Worm (Caenorhabditis elegans) whole organism, L3 larva: ENCODE data around the gene abu-9.

ENCODE experiments used
- ceh-28 ChIP-seq: fragments of 150-350 bp; optimal IDR thresholded peaks from 2 replicates; lab custom pipeline; 2014; ENCODE audit warnings: missing biosample characterization, missing genetic modification reagents, missing genetic modification characterization
- ceh-9 ChIP-seq: sonication (generic microtip); optimal IDR thresholded peaks from 2 replicates; lab custom pipeline; 2018; ENCODE audit warnings: missing biosample characterization, missing genetic modification characterization
- elt-1 ChIP-seq: fragments of 150-350 bp; optimal IDR thresholded peaks from 2 replicates; lab custom pipeline; 2014; ENCODE audit warnings: missing biosample characterization, missing genetic modification characterization
- nhr-11 ChIP-seq: fragments of 150-350 bp; optimal IDR thresholded peaks from 2 replicates; lab custom pipeline; 2014; ENCODE audit warnings: missing biosample characterization, missing genetic modification characterization
- nhr-23 ChIP-seq: fragments of 150-350 bp; optimal IDR thresholded peaks from 2 replicates; lab custom pipeline; 2014; ENCODE audit warnings: missing biosample characterization, missing genetic modification reagents, missing genetic modification characterization
- nhr-237 ChIP-seq: fragments of 150-350 bp; optimal IDR thresholded peaks from 2 replicates; lab custom pipeline; 2014; ENCODE audit warnings: missing biosample characterization, missing genetic modification characterization
- nhr-25 ChIP-seq: sonication (generic microtip); optimal IDR thresholded peaks from 2 replicates; lab custom pipeline; 2017; ENCODE audit warnings: missing biosample characterization, missing genetic modification characterization
- nhr-76 ChIP-seq: fragments of 150-350 bp; sonication (generic microtip); optimal IDR thresholded peaks from 5 replicates; lab custom pipeline; 2014; ENCODE audit warnings: missing biosample characterization, missing genetic modification characterization
- nhr-77 ChIP-seq: fragments of 150-350 bp; optimal IDR thresholded peaks from 2 replicates; lab custom pipeline; 2014; ENCODE audit warnings: missing biosample characterization, missing genetic modification characterization

DNA sequence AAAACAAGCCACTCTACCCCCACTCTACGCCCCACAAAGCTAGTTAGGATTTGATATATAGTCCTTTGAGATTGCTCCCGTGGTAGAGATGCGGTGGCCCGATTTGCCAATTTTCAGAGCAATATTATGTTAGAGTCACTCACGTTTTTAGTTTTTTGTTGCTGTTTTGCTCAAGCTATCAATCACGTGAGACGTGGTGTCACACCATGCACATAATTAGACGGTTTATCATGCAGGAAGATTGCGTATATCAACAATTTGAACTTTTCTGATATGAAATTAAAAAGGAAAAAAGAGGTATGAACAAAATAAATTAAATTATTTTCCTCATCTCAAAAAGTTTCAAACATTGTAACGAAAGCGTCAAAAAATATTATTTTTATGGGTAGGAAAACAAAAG lies 34.4 kb downstream of the abu-9 start:
- no peak for TF ChIP-seq nhr-25 (tag; lab: Kevin White, UChicago)
- TF ChIP-seq ceh-28 (tag; lab: Kevin White, UChicago) = no peak
- TF ChIP-seq nhr-76 (tag; lab: Kevin White, UChicago) = no peak
- no peak for TF ChIP-seq nhr-77 (tag; lab: Kevin White, UChicago)
- no peak for TF ChIP-seq elt-1 (tag; lab: Kevin White, UChicago)
- no peak for TF ChIP-seq nhr-23
- no peak for TF ChIP-seq ceh-9 (tag; lab: Kevin White, UChicago)
- no peak for TF ChIP-seq nhr-11
- no peak for TF ChIP-seq nhr-237 (tag; lab: Kevin White, UChicago)
